Worm (Caenorhabditis elegans) whole organism, mixed stage, embryonic: ENCODE measurements around the gene F40F8.4.

Source experiments
- M03D4.4 ChIP-seq: sonication (generic microtip); optimal IDR thresholded peaks from 2 replicates; lab custom pipeline; 2017; ENCODE audit warnings: mild to moderate bottlenecking, missing genetic modification characterization, missing compliant biosample characterization
- ham-2 ChIP-seq: fragments of 200-800 bp; sonication (Bioruptor generic); optimal IDR thresholded peaks from 2 replicates; lab custom pipeline; 2018; ENCODE audit warnings: mild to moderate bottlenecking, missing genetic modification characterization, missing compliant biosample characterization
- lsy-2 ChIP-seq: fragments of 150-350 bp; optimal IDR thresholded peaks from 2 replicates; lab custom pipeline; 2014; ENCODE audit warnings: missing biosample characterization, missing genetic modification characterization
- mep-1 ChIP-seq: fragments of 150-350 bp; optimal IDR thresholded peaks from 2 replicates; lab custom pipeline; 2017; ENCODE audit warnings: missing biosample characterization, missing genetic modification reagents, missing genetic modification characterization, inconsistent platforms
- mls-2 ChIP-seq: sonication (generic microtip); optimal IDR thresholded peaks from 2 replicates; lab custom pipeline; 2016; ENCODE audit warnings: mild to moderate bottlenecking, missing genetic modification characterization, moderate library complexity, missing compliant biosample characterization
- nhr-237 ChIP-seq: fragments of 150-350 bp; optimal IDR thresholded peaks from 2 replicates; lab custom pipeline; 2014; ENCODE audit warnings: missing biosample characterization, missing genetic modification characterization
- nhr-76 ChIP-seq: sonication (generic microtip); optimal IDR thresholded peaks from 2 replicates; lab custom pipeline; 2017; ENCODE audit warnings: missing biosample characterization, missing genetic modification characterization
- snpc-4 ChIP-seq: fragments of 150-350 bp; optimal IDR thresholded peaks from 2 replicates; lab custom pipeline; 2014; ENCODE audit warnings: missing biosample characterization, missing genetic modification characterization
- unc-120 ChIP-seq: sonication (generic microtip); optimal IDR thresholded peaks from 2 replicates; lab custom pipeline; 2017; ENCODE audit warnings: missing genetic modification characterization, missing compliant biosample characterization; ENCODE audit not compliant: poor library complexity, severe bottlenecking
- unc-39 ChIP-seq: fragments of 150-350 bp; optimal IDR thresholded peaks from 2 replicates; lab custom pipeline; 2014; ENCODE audit warnings: missing biosample characterization, missing genetic modification characterization
- ztf-11 ChIP-seq: fragments of 150-350 bp; optimal IDR thresholded peaks from 2 replicates; lab custom pipeline; 2014; ENCODE audit warnings: missing biosample characterization, missing genetic modification characterization

DNA sequence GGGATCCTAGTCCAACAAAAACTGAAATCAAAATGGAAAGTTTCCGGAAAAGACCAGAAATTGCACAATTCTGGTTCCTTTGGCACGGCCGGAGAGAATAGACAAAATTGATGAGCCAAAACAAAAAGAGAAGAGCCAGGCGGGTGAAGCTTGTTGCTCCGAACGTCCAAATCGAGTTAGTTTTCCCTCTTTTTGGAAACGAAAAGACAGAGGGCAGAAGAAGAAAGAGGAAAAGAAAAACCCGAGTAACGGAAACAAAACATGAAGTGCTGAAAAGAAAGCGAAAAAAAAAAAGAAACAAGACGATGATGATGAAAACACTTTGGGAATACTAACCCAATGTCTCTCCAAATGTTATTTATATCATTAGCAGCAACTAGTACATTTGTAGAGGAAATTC lies 48.5 kb downstream of the F40F8.4 start:
- no peak for TF ChIP-seq unc-120
- TF ChIP-seq M03D4.4: no peak
- no peak for TF ChIP-seq ham-2
- no peak for TF ChIP-seq lsy-2 (tag; lab: Kevin White, UChicago)
- no peak for TF ChIP-seq nhr-237 (tag; lab: Kevin White, UChicago)
- no peak for TF ChIP-seq nhr-76 (tag; lab: Kevin White, UChicago)
- no peak for TF ChIP-seq unc-39 (tag; lab: Kevin White, UChicago)
- TF ChIP-seq mls-2 (tag; lab: Kevin White, UChicago): no peak
- TF ChIP-seq ztf-11 (tag; lab: Kevin White, UChicago): no peak
- TF ChIP-seq mep-1: no peak
- TF ChIP-seq snpc-4 (tag; lab: Kevin White, UChicago): no peak
